Worm (Caenorhabditis elegans): ENCODE data around the gene T07D3.2.

DNA sequence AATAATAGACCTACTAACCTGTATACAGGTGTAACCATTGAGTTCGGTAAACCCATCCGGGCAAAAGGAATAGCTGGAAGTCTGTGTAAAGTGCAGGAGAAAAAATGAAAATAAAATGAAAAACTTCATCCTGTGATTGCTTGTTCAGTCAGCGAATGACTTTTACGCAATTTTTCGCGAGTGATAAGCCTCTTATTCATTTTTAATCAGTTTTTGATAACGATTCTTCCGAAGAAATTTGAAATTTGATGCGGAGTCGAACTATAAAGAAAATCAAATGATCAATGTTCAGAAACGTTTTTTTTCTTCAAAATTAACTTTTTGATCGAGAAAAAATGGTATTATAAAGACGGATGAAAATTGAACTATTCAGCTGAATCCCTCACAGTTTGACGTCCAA, 21.0 kb downstream of the T07D3.2 start:
- no peak for TF ChIP-seq W03F9.2 (tag; optimal IDR thresholded peaks at IDR 0.05)
- TF ChIP-seq dao-5 (tag; optimal IDR thresholded peaks at IDR 0.05), result no peak
